Worm (Caenorhabditis elegans) whole organism, young adult: ENCODE data around the gene F10E9.5.

ENCODE experiments used
- F57A8.1 ChIP-seq: fragments of 200-800 bp; sonication (Bioruptor generic); optimal IDR thresholded peaks from 2 replicates; lab custom pipeline; 2018; ENCODE audit warnings: mild to moderate bottlenecking, missing genetic modification characterization, moderate library complexity, missing compliant biosample characterization
- F57C9.4 ChIP-seq: sonication (generic microtip); optimal IDR thresholded peaks from 2 replicates; lab custom pipeline; 2017; ENCODE audit warnings: mild to moderate bottlenecking, missing genetic modification characterization, missing compliant biosample characterization
- ama-1 ChIP-seq, 3 experiments: fragments of 150-350 bp in 1 of 3; sonication (generic microtip) in 2 of 3; optimal IDR thresholded peaks; 2 replicates each; lab custom pipeline; 2014 to 2018; ENCODE audit warnings: missing biosample characterization in 2 of 3, missing genetic modification characterization in 2 of 3, missing genetic modification reagents in 2 of 3
- atf-7 ChIP-seq: sonication (generic microtip); optimal IDR thresholded peaks from 2 replicates; lab custom pipeline; 2017; ENCODE audit warnings: mild to moderate bottlenecking, missing genetic modification characterization, missing compliant biosample characterization
- cebp-1 ChIP-seq, 2 experiments: fragments of 200-800 bp in 1 of 2; sonication (Bioruptor generic) in 1 of 2; sonication (generic microtip) in 1 of 2; IDR thresholded peaks in 1 of 2; optimal IDR thresholded peaks in 1 of 2; 2 replicates each; pipeline versions ENCODE4 v1.3.6 to Lab custom; 2017 to 2022; ENCODE audit warnings: missing compliant biosample characterization in 2 of 2, missing genetic modification characterization in 2 of 2, mild to moderate bottlenecking in 1 of 2, missing genetic modification reagents in 1 of 2, moderate library complexity in 1 of 2
- ceh-27 ChIP-seq: fragments of 200-800 bp; sonication (Bioruptor generic); optimal IDR thresholded peaks from 2 replicates; lab custom pipeline; 2018; ENCODE audit warnings: mild to moderate bottlenecking, missing genetic modification characterization, moderate library complexity, missing compliant biosample characterization
- ceh-40 ChIP-seq: fragments of 200-800 bp; sonication (Bioruptor generic); IDR thresholded peaks from 2 replicates; pipeline ENCODE4 v1.3.6; 2022; ENCODE audit warnings: missing genetic modification characterization, missing compliant biosample characterization
- efl-1 ChIP-seq: fragments of 150-350 bp; optimal IDR thresholded peaks from 2 replicates; lab custom pipeline; 2014; ENCODE audit warnings: missing biosample characterization, missing genetic modification reagents, missing genetic modification characterization
- hmg-20 ChIP-seq: fragments of 200-800 bp; sonication (Bioruptor generic); IDR thresholded peaks from 2 replicates; pipeline ENCODE4 v1.3.6; 2022; ENCODE audit warnings: missing genetic modification reagents, missing genetic modification characterization, missing compliant biosample characterization
- mes-4 ChIP-seq: sonication (generic microtip); optimal IDR thresholded peaks from 2 replicates; lab custom pipeline; 2016; ENCODE audit warnings: missing genotype, missing genetic modification characterization, missing compliant biosample characterization
- pha-4 ChIP-seq: fragments of 150-350 bp; sonication (generic microtip); optimal IDR thresholded peaks from 2 replicates; lab custom pipeline; 2014; ENCODE audit warnings: missing biosample characterization, missing genetic modification reagents, missing genetic modification characterization
- snpc-4 ChIP-seq, 5 experiments: fragments of 150-350 bp in 1 of 5; sonication (generic microtip) in 4 of 5; optimal IDR thresholded peaks; 2 replicates each; lab custom pipeline; 2014 to 2018; ENCODE audit warnings: missing genetic modification characterization in 5 of 5, missing biosample characterization in 3 of 5, antibody characterized with exemption in 2 of 5, mild to moderate bottlenecking in 2 of 5, missing compliant biosample characterization in 2 of 5, missing genotype in 2 of 5, moderate library complexity in 2 of 5, missing genetic modification reagents in 1 of 5
- ztf-18 ChIP-seq: sonication (generic microtip); optimal IDR thresholded peaks from 2 replicates; lab custom pipeline; 2016; ENCODE audit warnings: missing genotype, mild to moderate bottlenecking, missing genetic modification characterization, missing compliant biosample characterization

- TF ChIP-seq F57A8.1 (GFP tag; lab: Kevin White, UChicago): no peak
- no peak for TF ChIP-seq hmg-20 (GFP tag; lab: Robert Waterston, UW)
- no peak for TF ChIP-seq pha-4 (tag; lab: Kevin White, UChicago)
- no peak for TF ChIP-seq cebp-1 (GFP tag; IDR thresholded peaks at IDR 0.05; lab: Robert Waterston, UW)
- no peak for TF ChIP-seq cebp-1 (tag; optimal IDR thresholded peaks at IDR 0.05; lab: Kevin White, UChicago)
- TF ChIP-seq ceh-40: no peak
- TF ChIP-seq efl-1 (GFP tag; lab: Kevin White, UChicago): no peak
- no peak for TF ChIP-seq F57C9.4 (tag; lab: Kevin White, UChicago)
- TF ChIP-seq ztf-18: no peak
- TF ChIP-seq ceh-27 (GFP tag; lab: Kevin White, UChicago): no peak
- TF ChIP-seq atf-7 (tag; lab: Kevin White, UChicago): no peak
- no peak for TF ChIP-seq snpc-4 (GFP tag; optimal IDR thresholded peaks at IDR 0.05; lab: Kevin White, UChicago)
- TF ChIP-seq snpc-4 (tag; optimal IDR thresholded peaks at IDR 0.05; lab: Kevin White, UChicago): no peak
- TF ChIP-seq ama-1 (optimal IDR thresholded peaks at IDR 0.05; lab: Kevin White, UChicago): no peak
- TF ChIP-seq ama-1 (GFP tag; optimal IDR thresholded peaks at IDR 0.05; lab: Kevin White, UChicago): no peak
- no peak for TF ChIP-seq mes-4
Measured at ce11 chrIII:8281310-8281709, 26.1 kb upstream of the F10E9.5 start.
